Worm (Caenorhabditis elegans): ENCODE results near the gene smgl-2.

Gene smgl-2

ce11 chrIV:3774160-3774559 is 48.2 kb downstream of the smgl-2 start:
- TF ChIP-seq unc-62 (GFP tag; optimal IDR thresholded peaks at IDR 0.05) = no peak

- no peak for TF ChIP-seq unc-62 (GFP tag; optimal IDR thresholded peaks at IDR 0.05)
Measured at ce11 chrIV:3781539-3781938, 55.6 kb downstream of the smgl-2 start.

- TF ChIP-seq unc-62 (GFP tag; optimal IDR thresholded peaks at IDR 0.05) = no peak
Measured at ce11 chrIV:3783910-3784309, 57.9 kb downstream of the smgl-2 start, which contains the start of gene glct-6. Gene glct-6, plus strand, starts transcription at chrIV:3784210.
